Worm (Caenorhabditis elegans) whole organism, young adult: ENCODE data around the gene C28C12.1.

Experiments
- D2030.7 ChIP-seq: fragments of 200-800 bp; sonication (Bioruptor generic); IDR thresholded peaks from 2 replicates; pipeline ENCODE4 v1.3.6; 2022; ENCODE audit warnings: missing genetic modification reagents, missing genetic modification characterization, missing compliant biosample characterization
- F55B11.4 ChIP-seq: sonication (generic microtip); optimal IDR thresholded peaks from 2 replicates; lab custom pipeline; 2016; ENCODE audit warnings: missing compliant biosample characterization, missing genetic modification characterization, borderline replicate concordance; ENCODE audit not compliant: insufficient read depth
- K12H6.12 ChIP-seq: fragments of 200-800 bp; sonication (Bioruptor generic); optimal IDR thresholded peaks from 2 replicates; lab custom pipeline; 2018; ENCODE audit warnings: mild to moderate bottlenecking, missing genetic modification characterization, missing compliant biosample characterization
- Y53G8AR.9 ChIP-seq: fragments of 200-800 bp; sonication (Bioruptor generic); conservative IDR thresholded peaks from 2 replicates; pipeline ENCODE4 v1.3.6; 2022; ENCODE audit warnings: missing genetic modification reagents, missing genetic modification characterization, missing compliant biosample characterization
- Y56A3A.18 ChIP-seq: fragments of 200-800 bp; sonication (Bioruptor generic); IDR thresholded peaks from 2 replicates; pipeline ENCODE4 v1.3.6; 2022; ENCODE audit warnings: missing genetic modification reagents, missing genetic modification characterization, missing compliant biosample characterization
- Y79H2A.3 ChIP-seq: fragments of 200-800 bp; sonication (Bioruptor generic); conservative IDR thresholded peaks from 2 replicates; pipeline ENCODE4 v1.3.6; 2022; ENCODE audit warnings: missing genetic modification reagents, missing genetic modification characterization, missing compliant biosample characterization
- Y95B8A.8 ChIP-seq: fragments of 200-800 bp; sonication (Bioruptor generic); IDR thresholded peaks from 2 replicates; pipeline ENCODE4 v1.3.6; 2022; ENCODE audit warnings: missing genetic modification reagents, missing genetic modification characterization, missing compliant biosample characterization
- akir-1 ChIP-seq: fragments of 200-800 bp; sonication (Bioruptor generic); optimal IDR thresholded peaks from 2 replicates; lab custom pipeline; 2018; ENCODE audit warnings: mild to moderate bottlenecking, missing genetic modification characterization, moderate library complexity, missing compliant biosample characterization
- ama-1 ChIP-seq, 3 experiments: fragments of 150-350 bp in 1 of 3; sonication (generic microtip) in 2 of 3; optimal IDR thresholded peaks; 2 replicates each; lab custom pipeline; 2014 to 2018; ENCODE audit warnings: missing biosample characterization in 2 of 3, missing genetic modification characterization in 2 of 3, missing genetic modification reagents in 2 of 3
- atf-7 ChIP-seq: sonication (generic microtip); optimal IDR thresholded peaks from 2 replicates; lab custom pipeline; 2017; ENCODE audit warnings: mild to moderate bottlenecking, missing genetic modification characterization, missing compliant biosample characterization
- bed-1 ChIP-seq: fragments of 200-800 bp; sonication (Bioruptor generic); IDR thresholded peaks from 2 replicates; pipeline ENCODE4 v1.3.6; 2022; ENCODE audit warnings: missing genetic modification reagents, missing genetic modification characterization, missing compliant biosample characterization
- bed-2 ChIP-seq: fragments of 200-800 bp; sonication (Bioruptor generic); IDR thresholded peaks from 2 replicates; pipeline ENCODE4 v1.3.6; 2022; ENCODE audit warnings: missing genetic modification reagents, missing genetic modification characterization, missing compliant biosample characterization
- ccch-3 ChIP-seq: fragments of 200-800 bp; sonication (Bioruptor generic); optimal IDR thresholded peaks from 2 replicates; lab custom pipeline; 2018; ENCODE audit warnings: mild to moderate bottlenecking, missing genetic modification characterization, missing compliant biosample characterization
- cebp-2 ChIP-seq: fragments of 200-800 bp; sonication (Bioruptor generic); IDR thresholded peaks from 2 replicates; pipeline ENCODE4 v1.3.6; 2022; ENCODE audit warnings: missing genetic modification characterization, missing compliant biosample characterization
- ceh-40 ChIP-seq: fragments of 200-800 bp; sonication (Bioruptor generic); IDR thresholded peaks from 2 replicates; pipeline ENCODE4 v1.3.6; 2022; ENCODE audit warnings: missing genetic modification characterization, missing compliant biosample characterization
- ceh-79 ChIP-seq: sonication (generic microtip); optimal IDR thresholded peaks from 2 replicates; lab custom pipeline; 2017; ENCODE audit warnings: mild to moderate bottlenecking, missing genetic modification characterization, missing compliant biosample characterization
- dox-1 ChIP-seq: fragments of 200-800 bp; sonication (Bioruptor generic); IDR thresholded peaks from 2 replicates; pipeline ENCODE4 v1.3.6; 2022; ENCODE audit warnings: missing genetic modification reagents, missing genetic modification characterization, missing compliant biosample characterization
- dpff-1 ChIP-seq: sonication (generic microtip); optimal IDR thresholded peaks from 2 replicates; lab custom pipeline; 2017; ENCODE audit warnings: mild to moderate bottlenecking, missing genetic modification characterization, missing compliant biosample characterization
- egl-44 ChIP-seq: fragments of 200-800 bp; sonication (Bioruptor generic); IDR thresholded peaks from 2 replicates; pipeline ENCODE4 v1.3.6; 2022; ENCODE audit warnings: missing genetic modification reagents, missing genetic modification characterization, missing compliant biosample characterization
- ets-4 ChIP-seq: fragments of 200-800 bp; sonication (Bioruptor generic); optimal IDR thresholded peaks from 2 replicates; lab custom pipeline; 2018; ENCODE audit warnings: mild to moderate bottlenecking, missing genetic modification characterization, missing compliant biosample characterization
- him-1 ChIP-seq: sonication (generic microtip); optimal IDR thresholded peaks from 2 replicates; lab custom pipeline; 2016; ENCODE audit warnings: missing genotype, missing genetic modification reagents, missing genetic modification characterization, missing compliant biosample characterization
- hrde-1 ChIP-seq: sonication (generic microtip); optimal IDR thresholded peaks from 2 replicates; lab custom pipeline; 2016; ENCODE audit warnings: missing genetic modification characterization, mild to moderate bottlenecking, missing compliant biosample characterization, moderate library complexity, missing genotype, missing genetic modification reagents, borderline replicate concordance
- let-607 ChIP-seq, 2 experiments: fragments of 200-800 bp in 1 of 2; sonication (Bioruptor generic) in 1 of 2; sonication (generic microtip) in 1 of 2; optimal IDR thresholded peaks; 2 replicates each; lab custom pipeline; 2016 to 2018; ENCODE audit warnings: mild to moderate bottlenecking in 2 of 2, missing compliant biosample characterization in 2 of 2, missing genetic modification characterization in 2 of 2, moderate library complexity in 2 of 2, missing genotype in 1 of 2
- lin-26 ChIP-seq: fragments of 200-800 bp; sonication (Bioruptor generic); IDR thresholded peaks from 2 replicates; pipeline ENCODE4 v1.3.6; 2022; ENCODE audit warnings: missing genetic modification reagents, missing genetic modification characterization, missing compliant biosample characterization
- mxl-1 ChIP-seq: sonication (generic microtip); optimal IDR thresholded peaks from 2 replicates; lab custom pipeline; 2016; ENCODE audit warnings: missing genetic modification characterization, missing compliant biosample characterization
- nfya-1 ChIP-seq: sonication (generic microtip); optimal IDR thresholded peaks from 2 replicates; lab custom pipeline; 2017; ENCODE audit warnings: antibody characterized with exemption, missing compliant biosample characterization, missing genetic modification characterization, borderline replicate concordance; ENCODE audit not compliant: insufficient read depth
- nfyb-1 ChIP-seq: fragments of 200-800 bp; sonication (Bioruptor generic); IDR thresholded peaks from 2 replicates; pipeline ENCODE4 v1.3.6; 2022; ENCODE audit warnings: missing genetic modification reagents, missing genetic modification characterization, missing compliant biosample characterization
- nhr-120 ChIP-seq: fragments of 200-800 bp; sonication (Bioruptor generic); IDR thresholded peaks from 2 replicates; pipeline ENCODE4 v1.3.6; 2022; ENCODE audit warnings: missing genetic modification characterization, missing compliant biosample characterization
- nhr-80 ChIP-seq: sonication (generic microtip); optimal IDR thresholded peaks from 2 replicates; lab custom pipeline; 2016; ENCODE audit warnings: missing genetic modification characterization, missing compliant biosample characterization
- nhr-90 ChIP-seq: sonication (generic microtip); optimal IDR thresholded peaks from 2 replicates; lab custom pipeline; 2016; ENCODE audit warnings: missing genotype, mild to moderate bottlenecking, missing genetic modification characterization, missing compliant biosample characterization
- pha-4 ChIP-seq: fragments of 150-350 bp; sonication (generic microtip); optimal IDR thresholded peaks from 2 replicates; lab custom pipeline; 2014; ENCODE audit warnings: missing biosample characterization, missing genetic modification reagents, missing genetic modification characterization
- rec-8 ChIP-seq, 2 experiments: sonication (generic microtip); optimal IDR thresholded peaks; 2 replicates each; lab custom pipeline; 2016; ENCODE audit warnings: mild to moderate bottlenecking in 2 of 2, missing genetic modification characterization in 2 of 2, missing genetic modification reagents in 2 of 2, missing genotype in 2 of 2, missing biosample characterization in 1 of 2, missing compliant biosample characterization in 1 of 2, moderate library complexity in 1 of 2
- snpc-3.4 ChIP-seq: sonication (generic microtip); optimal IDR thresholded peaks from 2 replicates; lab custom pipeline; 2017; ENCODE audit warnings: missing genetic modification characterization, mild to moderate bottlenecking, missing compliant biosample characterization, antibody characterized with exemption, moderate library complexity, missing genotype, missing genetic modification reagents
- tbp1 ChIP-seq: fragments of 200-800 bp; sonication (Bioruptor generic); optimal IDR thresholded peaks from 2 replicates; lab custom pipeline; 2018; ENCODE audit warnings: mild to moderate bottlenecking, missing genetic modification characterization, missing compliant biosample characterization
- unc-62 ChIP-seq: fragments of 150-350 bp; optimal IDR thresholded peaks from 2 replicates; lab custom pipeline; 2014; ENCODE audit warnings: missing biosample characterization, missing genetic modification reagents, missing genetic modification characterization
- zfh-2 ChIP-seq: fragments of 200-800 bp; sonication (Bioruptor generic); conservative IDR thresholded peaks from 2 replicates; pipeline ENCODE4 v1.3.6; 2022; ENCODE audit warnings: missing genetic modification reagents, missing genetic modification characterization, missing compliant biosample characterization

The C28C12.1 gene

DNA sequence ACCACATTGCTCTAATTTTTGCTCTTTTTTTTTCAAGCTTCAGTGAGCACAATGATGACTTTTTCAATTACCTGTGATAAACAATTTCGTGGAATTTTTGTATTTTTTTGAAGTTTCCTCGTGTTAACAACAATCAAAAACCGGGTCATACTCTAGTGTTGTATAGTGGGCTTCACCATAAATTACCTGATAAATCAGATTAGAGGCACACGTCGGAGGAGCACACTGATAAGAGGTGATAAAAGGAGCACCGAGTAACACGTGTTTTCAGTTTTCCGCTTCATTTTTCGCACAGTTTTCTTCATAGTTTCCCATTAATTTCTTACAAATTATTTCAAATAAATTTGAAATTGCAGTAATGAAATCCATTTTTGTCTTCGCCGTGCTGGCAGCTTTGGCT is 20.2 kb upstream of the C28C12.1 start, which contains the start of gene spp-8:
Gene spp-8 (plus strand): TSS at position 357 of the 400 bp plus-strand sequence.
- TF ChIP-seq atf-7 (peak; percentile 38), dpff-1 (tag; lab: Kevin White, UChicago) (no peak), Y56A3A.18 (GFP tag; lab: Robert Waterston, UW) (no peak), tbp1 (GFP tag; lab: Kevin White, UChicago) (peak; percentile 1), dox-1 (GFP tag; lab: Robert Waterston, UW) (0 out of 2 replicates have a peak, but pooled peaks have one; percentile 22), snpc-3.4 (tag; lab: Kevin White, UChicago) (no peak), egl-44 (GFP tag; lab: Robert Waterston, UW) (peak; percentile 39; the same call in 1 of the 2 replicates), nhr-90 (tag; lab: Kevin White, UChicago) (peak; percentile 41), nhr-80 (tag; lab: Kevin White, UChicago) (peak; percentile 94), hrde-1 (tag; lab: Kevin White, UChicago) (no peak), Y53G8AR.9 (GFP tag; lab: Robert Waterston, UW) (no peak), ets-4 (peak; percentile 87)

DNA sequence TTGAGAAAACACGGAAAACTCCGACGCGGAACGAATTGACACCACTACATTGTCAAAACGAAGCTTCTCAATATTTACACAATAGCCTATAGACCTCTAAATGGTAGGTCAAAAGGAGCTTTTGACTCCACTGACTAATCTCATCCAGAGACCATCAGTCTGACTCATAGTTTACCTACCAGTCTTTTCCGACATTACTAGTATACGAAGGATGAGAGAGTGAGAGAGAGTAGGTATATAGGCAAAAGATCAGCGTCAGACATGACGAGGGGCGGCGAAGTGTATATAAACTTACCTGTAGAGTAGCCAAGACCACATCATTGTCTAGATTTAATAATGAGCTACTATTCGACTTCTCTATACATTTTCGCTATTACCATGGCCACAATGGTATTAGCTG is 14.3 kb upstream of the C28C12.1 start, which contains the start of gene srlf-3:
Gene srlf-3 (plus strand): TSS at position 301 of the 400 bp plus-strand sequence.
- no peak for TF ChIP-seq lin-26
- no peak for TF ChIP-seq ama-1 (optimal IDR thresholded peaks at IDR 0.05; lab: Kevin White, UChicago)
- TF ChIP-seq ama-1 (GFP tag; optimal IDR thresholded peaks at IDR 0.05; lab: Kevin White, UChicago) = no peak
- TF ChIP-seq D2030.7 = no peak
- no peak for TF ChIP-seq dpff-1 (tag; lab: Kevin White, UChicago)
- no peak for TF ChIP-seq mxl-1 (tag; lab: Kevin White, UChicago)
- no peak for TF ChIP-seq bed-2
- no peak for TF ChIP-seq bed-1 (GFP tag; lab: Robert Waterston, UW)
- no peak for TF ChIP-seq nhr-120 (GFP tag; lab: Robert Waterston, UW)
- no peak for TF ChIP-seq ceh-40 (GFP tag; lab: Robert Waterston, UW)
- TF ChIP-seq ccch-3 (GFP tag; lab: Kevin White, UChicago) = no peak
- no peak for TF ChIP-seq akir-1 (GFP tag; lab: Kevin White, UChicago)
- no peak for TF ChIP-seq nfya-1 (tag; lab: Kevin White, UChicago)
- TF ChIP-seq let-607 (tag; optimal IDR thresholded peaks at IDR 0.05; lab: Kevin White, UChicago) = no peak
- TF ChIP-seq nfyb-1 = no peak
- no peak for TF ChIP-seq K12H6.12 (tag; lab: Kevin White, UChicago)
- no peak for TF ChIP-seq unc-62 (GFP tag; lab: Kevin White, UChicago)
- TF ChIP-seq pha-4 (tag; lab: Kevin White, UChicago) = no peak
- TF ChIP-seq rec-8 (tag; optimal IDR thresholded peaks at IDR 0.05; lab: Kevin White, UChicago) = no peak

DNA sequence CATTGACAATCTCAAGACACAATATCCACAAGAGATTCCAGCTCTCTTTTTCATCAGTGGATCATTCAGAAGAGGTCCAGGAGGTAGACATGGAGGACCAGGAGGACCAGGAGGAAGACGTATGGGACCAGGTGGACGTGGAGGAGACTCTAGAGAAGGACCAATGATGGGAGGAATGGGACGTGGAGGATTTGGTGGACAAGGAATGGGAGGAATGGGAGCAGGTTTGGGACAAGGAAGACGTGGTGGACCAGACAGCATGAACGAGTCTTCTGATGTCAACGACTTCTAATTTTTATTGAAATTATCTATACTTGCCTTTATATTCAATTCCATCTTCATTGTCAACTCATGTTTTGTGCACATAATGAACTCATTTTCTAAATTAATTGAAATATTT is 13.4 kb upstream of the C28C12.1 start:
- TF ChIP-seq lin-26 = no peak
- 0 out of 2 replicates have a peak, but pooled peaks have one; percentile 25 for TF ChIP-seq zfh-2 (GFP tag; lab: Robert Waterston, UW)

DNA sequence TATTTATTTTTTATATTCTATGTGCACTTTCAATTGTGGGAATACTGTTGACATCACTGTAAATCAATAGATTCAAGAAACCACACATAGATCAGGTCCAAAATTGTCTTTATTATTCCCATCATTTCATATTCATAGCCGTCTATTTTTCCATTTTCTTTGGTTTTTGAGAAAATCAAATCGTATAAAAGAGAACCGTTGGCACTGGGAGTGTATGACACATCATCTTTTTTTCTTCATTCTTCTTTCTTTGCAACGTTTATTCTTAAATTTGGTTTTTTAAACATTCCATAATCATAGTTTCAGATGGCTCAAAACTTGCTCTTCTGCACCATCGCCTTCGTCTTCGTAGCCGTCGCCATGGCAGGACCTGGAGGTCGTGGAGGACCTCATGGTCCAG is 11.6 kb upstream of the C28C12.1 start, which contains the start of gene srlf-2:
Gene srlf-2 (plus strand): TSS at position 301 of the 400 bp plus-strand sequence.
- no peak for TF ChIP-seq F55B11.4 (tag; lab: Kevin White, UChicago)
- TF ChIP-seq zfh-2 (GFP tag; lab: Robert Waterston, UW) = no peak
- TF ChIP-seq him-1 (tag; lab: Kevin White, UChicago) = no peak
- no peak for TF ChIP-seq ets-4
- TF ChIP-seq Y79H2A.3 (GFP tag; lab: Robert Waterston, UW) = no peak
- TF ChIP-seq ceh-40 (GFP tag; lab: Robert Waterston, UW) = no peak
- no peak for TF ChIP-seq ceh-79 (tag; lab: Kevin White, UChicago)
- TF ChIP-seq Y95B8A.8 = no peak
- TF ChIP-seq nhr-120 (GFP tag; lab: Robert Waterston, UW) = no peak
- no peak for TF ChIP-seq cebp-2 (GFP tag; lab: Robert Waterston, UW)
